Fruit fly (Drosophila melanogaster): Measurements from ENCODE around the gene CG9743.
A peak's percentile ranks its signal among the peaks of the same experiment; 100 is the strongest.

CG9743 gene

DNA sequence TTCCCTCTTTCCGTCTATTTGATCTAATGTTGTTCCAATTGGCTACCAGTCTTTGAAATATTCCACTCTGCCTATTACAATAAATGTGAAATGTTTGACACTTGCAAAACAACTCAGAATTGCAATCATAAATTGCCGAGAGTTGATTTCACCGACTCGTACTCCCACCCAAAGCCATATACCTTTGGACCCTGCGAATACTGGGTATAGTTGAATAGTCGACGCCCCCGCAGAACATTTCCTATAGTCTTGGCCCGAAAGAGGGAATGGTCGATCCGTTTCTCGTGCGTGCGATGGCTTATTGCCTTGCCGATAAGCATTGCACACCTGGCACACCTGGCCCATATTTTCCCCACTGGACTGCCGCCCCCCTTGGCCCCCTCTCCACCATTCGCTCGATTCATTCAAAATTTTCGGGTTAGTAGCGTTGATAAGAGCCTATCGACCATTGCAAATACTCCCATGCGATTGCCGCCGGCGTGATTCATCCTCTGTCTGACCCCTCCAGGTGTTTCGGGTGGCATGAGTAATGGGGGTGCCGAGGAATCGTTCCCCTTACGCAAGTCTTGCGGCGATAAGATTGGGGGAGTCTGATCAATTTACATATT lies 2.6 kb downstream of the CG9743 start (continued):
- TF ChIP-seq Nf-YA (GFP tag; IDR thresholded peaks at IDR 0.05): no peak
- no peak for TF ChIP-seq pfk (GFP tag; optimal IDR thresholded peaks at IDR 0.05)
- TF ChIP-seq TFAM (GFP tag; optimal IDR thresholded peaks at IDR 0.05): no peak
- no peak for TF ChIP-seq CG10366 (GFP tag; IDR thresholded peaks at IDR 0.05)
- no peak for TF ChIP-seq Dref (GFP tag; IDR thresholded peaks at IDR 0.05)
- peak; percentile 75 for TF ChIP-seq D19B (GFP tag; optimal IDR thresholded peaks at IDR 0.05)
- TF ChIP-seq phol (tag; optimal IDR thresholded peaks at IDR 0.05): peak; percentile 11
- TF ChIP-seq CG32767 (GFP tag; IDR thresholded peaks at IDR 0.05): 0 out of 2 replicates have a peak, but pooled peaks have one; percentile 27
- TF ChIP-seq GATAe (GFP tag; conservative IDR thresholded peaks at IDR 0.05): 0 out of 2 replicates have a peak, but pooled peaks have one; percentile 46
- TF ChIP-seq BEAF-32 (GFP tag; optimal IDR thresholded peaks at IDR 0.05): no peak
- 0 out of 3 replicates have a peak, but pooled peaks have one; percentile 47 for TF ChIP-seq CG2889 (GFP tag; IDR thresholded peaks at IDR 0.05)
- peak; percentile 34; the same call in 1 of the 2 replicates for TF ChIP-seq Atf6 (GFP tag; IDR thresholded peaks at IDR 0.05)
- no peak for TF ChIP-seq CG13287 (GFP tag; IDR thresholded peaks at IDR 0.05; ENCODE audit: partially characterized antibody)
- TF ChIP-seq NfI (GFP tag; optimal IDR thresholded peaks at IDR 0.05): no peak
- no peak for TF ChIP-seq HLH4C (GFP tag; IDR thresholded peaks at IDR 0.05; ENCODE audit: partially characterized antibody)
- TF ChIP-seq Dbx (GFP tag; IDR thresholded peaks at IDR 0.05): no peak; the same call in 2 of the 3 replicates
- TF ChIP-seq al (GFP tag; IDR thresholded peaks at IDR 0.05): peak; percentile 55; the same call in 1 of the 2 replicates
- no peak for TF ChIP-seq C15 (GFP tag; IDR thresholded peaks at IDR 0.05)
- TF ChIP-seq Xbp1 (GFP tag; optimal IDR thresholded peaks at IDR 0.05): peak; percentile 11
- TF ChIP-seq sisA (GFP tag; IDR thresholded peaks at IDR 0.05): no peak
- TF ChIP-seq tin (GFP tag; optimal IDR thresholded peaks at IDR 0.05): no peak
- peak; percentile 24 to 44 for TF ChIP-seq dpn (GFP tag; optimal IDR thresholded peaks at IDR 0.05)
- no peak for TF ChIP-seq Kr (GFP tag; optimal IDR thresholded peaks at IDR 0.05)
- TF ChIP-seq CG14667 (GFP tag; IDR thresholded peaks at IDR 0.05): no peak
- TF ChIP-seq YL-1 (GFP tag; optimal IDR thresholded peaks at IDR 0.05): no peak
- TF ChIP-seq CG3281 (GFP tag; optimal IDR thresholded peaks at IDR 0.05): peak; percentile 7
- peak; percentile 3 for TF ChIP-seq CG4424 (GFP tag; optimal IDR thresholded peaks at IDR 0.05)
- TF ChIP-seq NC2β (GFP tag; optimal IDR thresholded peaks at IDR 0.05): no peak
- TF ChIP-seq kay (GFP tag; optimal IDR thresholded peaks at IDR 0.05): no peak
- TF ChIP-seq bab2 (GFP tag; optimal IDR thresholded peaks at IDR 0.05): no peak
- TF ChIP-seq CG4820 (GFP tag; optimal IDR thresholded peaks at IDR 0.05): no peak
- TF ChIP-seq Atf-2 (GFP tag; optimal IDR thresholded peaks at IDR 0.05): no peak
- TF ChIP-seq Vsx1 (GFP tag; optimal IDR thresholded peaks at IDR 0.05): no peak
- peak; percentile 61 for TF ChIP-seq sens (GFP tag)
- TF ChIP-seq CG6175 (GFP tag; IDR thresholded peaks at IDR 0.05): no peak
- TF ChIP-seq tgo (GFP tag; IDR thresholded peaks at IDR 0.05): no peak
- TF ChIP-seq CG34376 (GFP tag; optimal IDR thresholded peaks at IDR 0.05): no peak
- no peak for TF ChIP-seq hbn (GFP tag; IDR thresholded peaks at IDR 0.05; ENCODE audit: partially characterized antibody)
- no peak for TF ChIP-seq B-H2 (GFP tag; optimal IDR thresholded peaks at IDR 0.05)
- no peak for TF ChIP-seq nerfin-1 (tag; optimal IDR thresholded peaks at IDR 0.05)
- TF ChIP-seq fd102C (GFP tag; optimal IDR thresholded peaks at IDR 0.05): no peak
- TF ChIP-seq CG4282 (GFP tag; optimal IDR thresholded peaks at IDR 0.05): no peak
- peak; percentile 8 for TF ChIP-seq Hey (tag; optimal IDR thresholded peaks at IDR 0.05)
- TF ChIP-seq Drgx (GFP tag; IDR thresholded peaks at IDR 0.05): no peak
- no peak for TF ChIP-seq hkb (optimal IDR thresholded peaks at IDR 0.05)
- peak; percentile 29; the same call in 1 of the 2 replicates for TF ChIP-seq hkb (GFP tag; IDR thresholded peaks at IDR 0.05)
- peak; percentile 18 for TF ChIP-seq CG17359 (tag; optimal IDR thresholded peaks at IDR 0.05)
- no peak for TF ChIP-seq hth (optimal IDR thresholded peaks at IDR 0.05)
- TF ChIP-seq Max (GFP tag; optimal IDR thresholded peaks at IDR 0.05): no peak
- no peak for TF ChIP-seq CG17328 (GFP tag; IDR thresholded peaks at IDR 0.05)
- no peak for TF ChIP-seq p53 (GFP tag; optimal IDR thresholded peaks at IDR 0.05)

Data from whole organism, embryonic.